Fruit fly (Drosophila melanogaster) whole organism, embryonic: Measurements from ENCODE around the gene CG14246.
A peak's percentile ranks its signal among the peaks of the same experiment; 100 is the strongest.

Experiments used
- B-H1 ChIP-seq: fragments of 200-800 bp; sonication (Bioruptor generic); IDR thresholded peaks from 3 replicates; pipeline ENCODE4 v1.3.6; 2022; ENCODE audit warnings: missing biosample characterization, missing genetic modification characterization
- CG10267 ChIP-seq: fragments of 200-800 bp; sonication (Bioruptor generic); optimal IDR thresholded peaks from 2 replicates; lab custom pipeline; 2018; ENCODE audit warnings: missing biosample characterization, mild to moderate bottlenecking, missing genetic modification characterization, moderate library complexity
- CG12219 ChIP-seq: fragments of 200-800 bp; sonication (Bioruptor generic); optimal IDR thresholded peaks from 3 replicates; lab custom pipeline; 2018; ENCODE audit warnings: missing biosample characterization, mild to moderate bottlenecking, missing genetic modification characterization
- CG13296 ChIP-seq: fragments of 200-800 bp; sonication (Bioruptor generic); optimal IDR thresholded peaks from 3 replicates; lab custom pipeline; 2018; ENCODE audit warnings: missing biosample characterization, mild to moderate bottlenecking, missing genetic modification characterization
- CG14710 ChIP-seq: fragments of 200-800 bp; sonication (Bioruptor generic); optimal IDR thresholded peaks from 3 replicates; lab custom pipeline; 2019; ENCODE audit warnings: missing biosample characterization, mild to moderate bottlenecking, missing genetic modification characterization, moderate library complexity
- CG15479 ChIP-seq: fragments of 200-800 bp; sonication (Bioruptor generic); optimal IDR thresholded peaks from 3 replicates; lab custom pipeline; 2019; ENCODE audit warnings: missing biosample characterization, mild to moderate bottlenecking, missing genetic modification characterization, moderate library complexity
- CG15514 ChIP-seq: fragments of 200-800 bp; sonication (Bioruptor generic); optimal IDR thresholded peaks from 3 replicates; lab custom pipeline; 2017; ENCODE audit warnings: missing biosample characterization, missing genetic modification characterization, mild to moderate bottlenecking, moderate library complexity, missing genetic modification reagents
- CG1602 ChIP-seq: fragments of 200-800 bp; sonication (Bioruptor generic); optimal IDR thresholded peaks from 3 replicates; lab custom pipeline; 2016; ENCODE audit warnings: missing biosample characterization, missing genetic modification characterization
- CG1603 ChIP-seq: fragments of 200-800 bp; sonication (Bioruptor generic); optimal IDR thresholded peaks from 2 replicates; lab custom pipeline; 2019; ENCODE audit warnings: missing biosample characterization, mild to moderate bottlenecking, missing genetic modification characterization, moderate library complexity
- CG16813 ChIP-seq: fragments of 200-800 bp; sonication (Bioruptor generic); IDR thresholded peaks from 3 replicates; pipeline ENCODE4 v1.3.6; 2022; ENCODE audit warnings: missing biosample characterization, missing genetic modification characterization; ENCODE audit not compliant: partially characterized antibody
- CG18599 ChIP-seq: fragments of 200-800 bp; sonication (Bioruptor generic); optimal IDR thresholded peaks from 3 replicates; lab custom pipeline; 2017; ENCODE audit warnings: missing biosample characterization, missing genetic modification characterization, mild to moderate bottlenecking, moderate library complexity, missing genetic modification reagents
- CG3281 ChIP-seq: fragments of 200-800 bp; sonication (Bioruptor generic); optimal IDR thresholded peaks from 3 replicates; lab custom pipeline; 2017; ENCODE audit warnings: missing biosample characterization, mild to moderate bottlenecking, missing genetic modification characterization
- CG34422 ChIP-seq: fragments of 200-800 bp; sonication (Bioruptor generic); IDR thresholded peaks from 3 replicates; pipeline ENCODE4 v1.3.6; 2022; ENCODE audit warnings: missing biosample characterization, missing genetic modification characterization
- CG42726 ChIP-seq: fragments of 200-800 bp; sonication (Bioruptor generic); IDR thresholded peaks from 2 replicates; pipeline ENCODE4 v1.3.6; 2022; ENCODE audit warnings: missing biosample characterization, missing genetic modification characterization; ENCODE audit not compliant: partially characterized antibody
- CG4617 ChIP-seq: fragments of 200-800 bp; sonication (Bioruptor generic); optimal IDR thresholded peaks from 3 replicates; lab custom pipeline; 2016; ENCODE audit warnings: missing biosample characterization, missing genetic modification characterization, borderline replicate concordance
- CG5245 ChIP-seq: fragments of 200-800 bp; sonication (Bioruptor generic); optimal IDR thresholded peaks from 3 replicates; lab custom pipeline; 2016; ENCODE audit warnings: missing biosample characterization, missing genetic modification characterization
- CG6254 ChIP-seq: fragments of 200-800 bp; sonication (Bioruptor generic); optimal IDR thresholded peaks from 3 replicates; lab custom pipeline; 2017; ENCODE audit warnings: mild to moderate bottlenecking, missing biosample characterization, missing genetic modification reagents, missing genetic modification characterization
- Chrac-16 ChIP-seq: fragments of 200-800 bp; sonication (Bioruptor generic); optimal IDR thresholded peaks from 3 replicates; lab custom pipeline; 2016; ENCODE audit warnings: missing biosample characterization, missing genetic modification characterization
- D19B ChIP-seq: fragments of 200-800 bp; sonication (Bioruptor generic); optimal IDR thresholded peaks from 2 replicates; lab custom pipeline; 2017; ENCODE audit warnings: missing biosample characterization, mild to moderate bottlenecking, missing genetic modification characterization
- Dbx ChIP-seq: fragments of 200-800 bp; sonication (Bioruptor generic); IDR thresholded peaks from 3 replicates; pipeline ENCODE4 v1.3.6; 2022; ENCODE audit warnings: missing biosample characterization, missing genetic modification characterization
- Dll ChIP-seq: fragments of 200-800 bp; sonication (Bioruptor generic); IDR thresholded peaks from 4 replicates; pipeline ENCODE4 v1.3.6; 2022; ENCODE audit warnings: missing biosample characterization, missing genetic modification characterization; ENCODE audit not compliant: partially characterized antibody
- Doc2 ChIP-seq: fragments of 200-800 bp; sonication (Bioruptor generic); IDR thresholded peaks from 2 replicates; pipeline ENCODE4 v1.3.6; 2022; ENCODE audit warnings: missing biosample characterization, missing genetic modification characterization
- E2f1 ChIP-seq: fragments of 200-800 bp; sonication (Bioruptor generic); IDR thresholded peaks from 2 replicates; pipeline ENCODE4 v1.3.6; 2022; ENCODE audit warnings: missing biosample characterization, missing genetic modification characterization
- E2f2 ChIP-seq: fragments of 200-800 bp; sonication (Bioruptor generic); IDR thresholded peaks from 2 replicates; pipeline ENCODE4 v1.3.6; 2022; ENCODE audit warnings: missing biosample characterization, missing genetic modification characterization
- Fer3 ChIP-seq: fragments of 200-800 bp; sonication (Bioruptor generic); optimal IDR thresholded peaks from 2 replicates; lab custom pipeline; 2018; ENCODE audit warnings: missing biosample characterization, mild to moderate bottlenecking, missing genetic modification characterization, moderate library complexity
- MESR4 ChIP-seq: fragments of 200-800 bp; sonication (Bioruptor generic); optimal IDR thresholded peaks from 2 replicates; lab custom pipeline; 2018; ENCODE audit warnings: missing biosample characterization, mild to moderate bottlenecking, missing genetic modification characterization, moderate library complexity
- NC2β ChIP-seq: fragments of 200-800 bp; sonication (Bioruptor generic); optimal IDR thresholded peaks from 2 replicates; lab custom pipeline; 2016; ENCODE audit warnings: missing biosample characterization, missing genetic modification characterization
- NFAT ChIP-seq: fragments of 200-800 bp; sonication (Bioruptor generic); IDR thresholded peaks from 2 replicates; pipeline ENCODE4 v1.3.6; 2022; ENCODE audit warnings: missing biosample characterization, missing genetic modification characterization
- Nf-YB ChIP-seq: fragments of 200-800 bp; sonication (Bioruptor generic); optimal IDR thresholded peaks from 3 replicates; lab custom pipeline; 2019; ENCODE audit warnings: missing biosample characterization, mild to moderate bottlenecking, missing genetic modification characterization, moderate library complexity
- PHDP ChIP-seq: fragments of 200-800 bp; sonication (Bioruptor generic); optimal IDR thresholded peaks from 3 replicates; lab custom pipeline; 2018; ENCODE audit warnings: missing biosample characterization, mild to moderate bottlenecking, missing genetic modification characterization, moderate library complexity
- Poxn ChIP-seq: fragments of 200-800 bp; sonication (Bioruptor generic); IDR thresholded peaks from 2 replicates; pipeline ENCODE4 v1.3.6; 2022; ENCODE audit warnings: missing biosample characterization, missing genetic modification characterization
- caup ChIP-seq: fragments of 200-800 bp; sonication (Bioruptor generic); optimal IDR thresholded peaks from 3 replicates; lab custom pipeline; 2017; ENCODE audit warnings: missing biosample characterization, mild to moderate bottlenecking, missing genetic modification characterization, moderate library complexity; ENCODE audit not compliant: severe bottlenecking
- cg ChIP-seq: fragments of 200-800 bp; sonication (Bioruptor generic); optimal IDR thresholded peaks from 3 replicates; lab custom pipeline; 2019; ENCODE audit warnings: missing biosample characterization, mild to moderate bottlenecking, missing genetic modification characterization, moderate library complexity
- dati ChIP-seq: fragments of 200-800 bp; sonication (Bioruptor generic); IDR thresholded peaks from 2 replicates; pipeline ENCODE4 v1.3.6; 2022; ENCODE audit warnings: missing biosample characterization, missing genetic modification characterization
- dmrt11E ChIP-seq: fragments of 200-800 bp; sonication (Bioruptor generic); optimal IDR thresholded peaks from 3 replicates; lab custom pipeline; 2018; ENCODE audit warnings: missing biosample characterization, mild to moderate bottlenecking, missing genetic modification characterization, moderate library complexity
- eve ChIP-seq, 2 experiments: fragments of >200 bp; optimal IDR thresholded peaks; 2 replicates each; lab custom pipeline; 2017; ENCODE audit warnings: missing biosample characterization in 2 of 2, missing genetic modification characterization in 2 of 2
- hth ChIP-seq: fragments of >200 bp; optimal IDR thresholded peaks from 2 replicates; lab custom pipeline; 2017; ENCODE audit warnings: inconsistent platforms
- ken ChIP-seq: fragments of 200-800 bp; sonication (Bioruptor generic); IDR thresholded peaks from 3 replicates; pipeline ENCODE4 v1.3.6; 2022; ENCODE audit warnings: missing biosample characterization, missing genetic modification characterization
- odd ChIP-seq: fragments of 200-800 bp; sonication (Bioruptor generic); optimal IDR thresholded peaks from 2 replicates; lab custom pipeline; 2017; ENCODE audit warnings: missing biosample characterization, mild to moderate bottlenecking, missing genetic modification characterization
- pan ChIP-seq, 4 experiments: fragments of >200 bp in 3 of 4; fragments of 200-800 bp in 1 of 4; sonication (Bioruptor generic) in 1 of 4; optimal IDR thresholded peaks in 3 of 4; IDR thresholded peaks in 1 of 4; 2 replicates each; pipeline versions ENCODE4 v1.3.6 to Lab custom; 2017 to 2022; ENCODE audit warnings: missing biosample characterization in 2 of 4, missing genetic modification characterization in 2 of 4, mixed read lengths in 1 of 4
- prd ChIP-seq, 3 experiments: fragments of >200 bp in 2 of 3; fragments of 200-800 bp in 1 of 3; sonication (Bioruptor generic) in 1 of 3; optimal IDR thresholded peaks in 2 of 3; IDR thresholded peaks in 1 of 3; 2 replicates in 2 of 3; 3 replicates in 1 of 3; pipeline versions ENCODE4 v1.3.6 to Lab custom; 2017 to 2022; ENCODE audit warnings: missing biosample characterization in 1 of 3, missing genetic modification characterization in 1 of 3
- psq ChIP-seq: fragments of 200-800 bp; sonication (Bioruptor generic); optimal IDR thresholded peaks from 2 replicates; lab custom pipeline; 2017; ENCODE audit warnings: missing biosample characterization, missing genetic modification characterization
- pzg ChIP-seq: fragments of 200-800 bp; sonication (Bioruptor generic); optimal IDR thresholded peaks from 3 replicates; lab custom pipeline; 2018; ENCODE audit warnings: missing biosample characterization, mild to moderate bottlenecking, missing genetic modification characterization, moderate library complexity
- scrt ChIP-seq: fragments of 200-800 bp; sonication (Bioruptor generic); optimal IDR thresholded peaks from 2 replicates; lab custom pipeline; 2018; ENCODE audit warnings: missing biosample characterization, mild to moderate bottlenecking, missing genetic modification characterization, moderate library complexity
- ssp ChIP-seq: fragments of 200-800 bp; sonication (Bioruptor generic); IDR thresholded peaks from 2 replicates; pipeline ENCODE4 v1.3.6; 2022; ENCODE audit warnings: missing biosample characterization, missing genetic modification characterization
- stc ChIP-seq: fragments of 200-800 bp; sonication (Bioruptor generic); IDR thresholded peaks from 2 replicates; pipeline ENCODE4 v1.3.6; 2022; ENCODE audit warnings: missing biosample characterization, missing genetic modification characterization
- trh ChIP-seq: fragments of 200-800 bp; sonication (Bioruptor generic); optimal IDR thresholded peaks from 2 replicates; lab custom pipeline; 2016; ENCODE audit warnings: missing biosample characterization, missing genetic modification characterization
- z ChIP-seq: fragments of 200-800 bp; sonication (Bioruptor generic); IDR thresholded peaks from 3 replicates; pipeline ENCODE4 v1.3.6; 2022; ENCODE audit warnings: missing biosample characterization, missing genetic modification characterization

The CG14246 gene

dm6 chr3R:26717295-26717694 lies 9.8 kb upstream of the CG14246 start, which contains the start of gene CG6425 (continued):
- TF ChIP-seq stc (no peak), dati (no peak), CG15514 (GFP tag; lab: Kevin White, UChicago) (peak; percentile 13), CG1603 (tag; lab: Kevin White, UChicago) (peak; percentile 51), ken (0 out of 3 replicates have a peak, but pooled peaks have one; percentile 51), CG14710 (tag; lab: Kevin White, UChicago) (peak; percentile 54), PHDP (no peak), Dbx (GFP tag; lab: Robert Waterston, UW) (no peak), ssp (peak; percentile 97), CG3281 (GFP tag; lab: Kevin White, UChicago) (no peak), odd (GFP tag; lab: Kevin White, UChicago) (no peak), B-H1 (no peak), CG1602 (GFP tag; lab: Kevin White, UChicago) (peak; percentile 5)

DNA sequence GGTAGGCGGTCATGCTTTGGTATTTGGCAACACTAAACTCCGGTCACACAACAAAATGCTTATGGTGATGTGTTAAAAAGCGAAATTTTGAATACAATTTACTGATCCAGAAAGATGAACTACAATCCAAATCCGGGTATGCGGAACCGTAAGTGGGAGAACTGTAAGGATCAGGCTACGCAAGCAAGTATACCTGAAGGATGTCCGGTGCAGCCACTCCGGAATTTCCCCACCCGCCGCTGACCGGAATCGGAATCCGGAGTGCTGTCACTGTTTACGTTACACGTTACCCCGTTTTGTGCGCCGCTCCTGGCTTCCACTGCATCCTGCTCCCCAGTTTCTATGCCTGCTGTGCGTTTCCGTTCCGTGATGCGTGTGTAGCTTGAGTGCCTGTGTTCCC lies 9.2 kb upstream of the CG14246 start, which contains the start of gene Yif1:
Gene Yif1 (plus strand): TSS at position 8 of the 400 bp plus-strand sequence.
- TF ChIP-seq CG18599 (GFP tag; lab: Kevin White, UChicago) (no peak), Poxn (GFP tag; lab: Robert Waterston, UW) (no peak), cg (GFP tag; lab: Kevin White, UChicago) (no peak), Nf-YB (no peak), CG10267 (tag; lab: Kevin White, UChicago) (no peak), hth (lab: Kevin White, UChicago) (no peak), CG15514 (GFP tag; lab: Kevin White, UChicago) (no peak), ssp (no peak), CG16813 (GFP tag; lab: Robert Waterston, UW) (no peak), z (GFP tag; lab: Robert Waterston, UW) (no peak), CG5245 (GFP tag; lab: Kevin White, UChicago) (no peak), Doc2 (GFP tag; lab: Robert Waterston, UW) (no peak), caup (no peak), D19B (GFP tag; lab: Kevin White, UChicago) (no peak), pzg (GFP tag; lab: Kevin White, UChicago) (peak; percentile 2), NC2β (GFP tag; lab: Kevin White, UChicago) (no peak), Fer3 (tag; lab: Kevin White, UChicago) (no peak), E2f1 (GFP tag; lab: Robert Waterston, UW) (no peak), dmrt11E (tag; lab: Kevin White, UChicago) (no peak), psq (GFP tag; lab: Kevin White, UChicago) (no peak), NFAT (GFP tag; lab: Robert Waterston, UW) (no peak), E2f2 (GFP tag; lab: Robert Waterston, UW) (no peak), CG42726 (GFP tag; lab: Robert Waterston, UW) (no peak), CG13296 (GFP tag; lab: Kevin White, UChicago) (no peak), scrt (GFP tag; lab: Kevin White, UChicago) (no peak), prd (optimal IDR thresholded peaks at IDR 0.05; lab: Kevin White, UChicago) (no peak), prd (GFP tag; IDR thresholded peaks at IDR 0.05; lab: Robert Waterston, UW) (no peak), CG6254 (no peak), Dll (GFP tag; lab: Robert Waterston, UW) (0 out of 4 replicates have a peak, but pooled peaks have one; percentile 30), CG12219 (GFP tag; lab: Kevin White, UChicago) (no peak), CG15479 (GFP tag; lab: Kevin White, UChicago) (no peak), pan (optimal IDR thresholded peaks at IDR 0.05; lab: Kevin White, UChicago) (no peak), pan (GFP tag; optimal IDR thresholded peaks at IDR 0.05 in 1 of 2, IDR thresholded peaks at IDR 0.05 in 1 of 2) (no peak), Chrac-16 (no peak), MESR4 (GFP tag; lab: Kevin White, UChicago) (peak; percentile 70), eve (GFP tag; optimal IDR thresholded peaks at IDR 0.05; lab: Kevin White, UChicago) (no peak), CG4617 (GFP tag; lab: Kevin White, UChicago) (peak; percentile 47), CG34422 (peak; percentile 27; the same call in 1 of the 3 replicates), trh (GFP tag; lab: Kevin White, UChicago) (no peak)
